Worm (Caenorhabditis elegans): ENCODE data around the gene polh-1.

The polh-1 gene

ce11 chrIII:1925048-1925537 lies 25.0 kb downstream of the polh-1 start:
- TF ChIP-seq ztf-1 (GFP tag; conservative IDR thresholded peaks at IDR 0.05) (no peak), sma-9 (GFP tag; optimal IDR thresholded peaks at IDR 0.05) (peak; percentile 100), sma-9 (tag; optimal IDR thresholded peaks at IDR 0.05) (peak; percentile 100), unc-55 (GFP tag; optimal IDR thresholded peaks at IDR 0.05) (peak; percentile 86), alr-1 (tag; optimal IDR thresholded peaks at IDR 0.05) (peak; percentile 19), lin-13 (GFP tag; optimal IDR thresholded peaks at IDR 0.05) (peak; percentile 93), ama-1 (optimal IDR thresholded peaks at IDR 0.05) (no peak), crh-2 (tag; optimal IDR thresholded peaks at IDR 0.05) (peak; percentile 97), nhr-6 (tag; optimal IDR thresholded peaks at IDR 0.05) (peak; percentile 94), lsy-2 (tag; optimal IDR thresholded peaks at IDR 0.05) (peak; percentile 80 to 95), ceh-16 (tag; optimal IDR thresholded peaks at IDR 0.05) (peak; percentile 87), F13H6.1 (tag; optimal IDR thresholded peaks at IDR 0.05) (peak; percentile 100), mbf-1 (tag; optimal IDR thresholded peaks at IDR 0.05) (no peak), ZK546.5 (tag; optimal IDR thresholded peaks at IDR 0.05) (peak; percentile 53), nhr-25 (tag; optimal IDR thresholded peaks at IDR 0.05) (peak; percentile 99), peb-1 (tag; optimal IDR thresholded peaks at IDR 0.05) (peak; percentile 97), unc-62 (GFP tag; optimal IDR thresholded peaks at IDR 0.05) (peak; percentile 95), lin-39 (tag; optimal IDR thresholded peaks at IDR 0.05) (no peak), mdl-1 (tag; optimal IDR thresholded peaks at IDR 0.05) (peak; percentile 97 to 98), sem-4 (tag; optimal IDR thresholded peaks at IDR 0.05) (peak; percentile 97), C34F6.9 (tag; optimal IDR thresholded peaks at IDR 0.05) (peak; percentile 95), sma-3 (GFP tag; optimal IDR thresholded peaks at IDR 0.05) (peak; percentile 99), Y55F3AM.14 (GFP tag; optimal IDR thresholded peaks at IDR 0.05) (peak; percentile 100), nhr-10 (tag; optimal IDR thresholded peaks at IDR 0.05) (peak; percentile 54), nhr-21 (tag; optimal IDR thresholded peaks at IDR 0.05) (peak; percentile 99), egl-27 (tag; optimal IDR thresholded peaks at IDR 0.05) (peak; percentile 100), mab-5 (tag; optimal IDR thresholded peaks at IDR 0.05) (peak; percentile 96), unc-39 (tag; optimal IDR thresholded peaks at IDR 0.05) (no peak), gmeb-1 (tag; optimal IDR thresholded peaks at IDR 0.05) (peak; percentile 86), blmp-1 (tag; optimal IDR thresholded peaks at IDR 0.05; ENCODE audit: insufficient read depth) (peak; percentile 98), nhr-11 (tag; optimal IDR thresholded peaks at IDR 0.05) (peak; percentile 36), nhr-237 (tag; optimal IDR thresholded peaks at IDR 0.05) (peak; percentile 83), nhr-129 (tag; optimal IDR thresholded peaks at IDR 0.05) (peak; percentile 95), skn-1 (tag; optimal IDR thresholded peaks at IDR 0.05) (peak; percentile 92), nhr-77 (tag; optimal IDR thresholded peaks at IDR 0.05) (peak; percentile 86), dmd-4 (tag; optimal IDR thresholded peaks at IDR 0.05) (peak; percentile 34), ztf-4 (tag; optimal IDR thresholded peaks at IDR 0.05) (peak; percentile 94), nhr-23 (tag; optimal IDR thresholded peaks at IDR 0.05) (no peak), lin-11 (tag; optimal IDR thresholded peaks at IDR 0.05) (peak; percentile 85), zag-1 (tag; optimal IDR thresholded peaks at IDR 0.05) (peak; percentile 95), elt-3 (tag; optimal IDR thresholded peaks at IDR 0.05) (no peak), elt-1 (tag; optimal IDR thresholded peaks at IDR 0.05) (peak; percentile 74), fos-1 (tag; optimal IDR thresholded peaks at IDR 0.05) (peak; percentile 97), ceh-82 (tag; optimal IDR thresholded peaks at IDR 0.05) (peak; percentile 84), ztf-11 (tag; optimal IDR thresholded peaks at IDR 0.05) (peak; percentile 41), snpc-4 (tag; optimal IDR thresholded peaks at IDR 0.05) (peak; percentile 77), aly-2 (tag; optimal IDR thresholded peaks at IDR 0.05) (no peak), R02D3.7 (tag; optimal IDR thresholded peaks at IDR 0.05) (peak; percentile 46), nhr-12 (tag; optimal IDR thresholded peaks at IDR 0.05) (no peak)

Data from whole organism, L2 larva.